Worm (Caenorhabditis elegans) whole organism, mixed stage, embryonic: Measurements from ENCODE around the gene T22H9.1.

Source experiments
- blmp-1 ChIP-seq: fragments of 150-350 bp; optimal IDR thresholded peaks from 2 replicates; lab custom pipeline; 2014; ENCODE audit warnings: missing biosample characterization, missing genetic modification characterization
- elt-1 ChIP-seq: sonication (generic microtip); optimal IDR thresholded peaks from 2 replicates; lab custom pipeline; 2017; ENCODE audit warnings: missing genetic modification characterization, mild to moderate bottlenecking, missing compliant biosample characterization, antibody characterized with exemption, moderate library complexity, borderline replicate concordance; ENCODE audit not compliant: insufficient read depth
- lsy-2 ChIP-seq: fragments of 150-350 bp; optimal IDR thresholded peaks from 2 replicates; lab custom pipeline; 2014; ENCODE audit warnings: missing biosample characterization, missing genetic modification characterization
- ztf-11 ChIP-seq: fragments of 150-350 bp; optimal IDR thresholded peaks from 2 replicates; lab custom pipeline; 2014; ENCODE audit warnings: missing biosample characterization, missing genetic modification characterization

DNA sequence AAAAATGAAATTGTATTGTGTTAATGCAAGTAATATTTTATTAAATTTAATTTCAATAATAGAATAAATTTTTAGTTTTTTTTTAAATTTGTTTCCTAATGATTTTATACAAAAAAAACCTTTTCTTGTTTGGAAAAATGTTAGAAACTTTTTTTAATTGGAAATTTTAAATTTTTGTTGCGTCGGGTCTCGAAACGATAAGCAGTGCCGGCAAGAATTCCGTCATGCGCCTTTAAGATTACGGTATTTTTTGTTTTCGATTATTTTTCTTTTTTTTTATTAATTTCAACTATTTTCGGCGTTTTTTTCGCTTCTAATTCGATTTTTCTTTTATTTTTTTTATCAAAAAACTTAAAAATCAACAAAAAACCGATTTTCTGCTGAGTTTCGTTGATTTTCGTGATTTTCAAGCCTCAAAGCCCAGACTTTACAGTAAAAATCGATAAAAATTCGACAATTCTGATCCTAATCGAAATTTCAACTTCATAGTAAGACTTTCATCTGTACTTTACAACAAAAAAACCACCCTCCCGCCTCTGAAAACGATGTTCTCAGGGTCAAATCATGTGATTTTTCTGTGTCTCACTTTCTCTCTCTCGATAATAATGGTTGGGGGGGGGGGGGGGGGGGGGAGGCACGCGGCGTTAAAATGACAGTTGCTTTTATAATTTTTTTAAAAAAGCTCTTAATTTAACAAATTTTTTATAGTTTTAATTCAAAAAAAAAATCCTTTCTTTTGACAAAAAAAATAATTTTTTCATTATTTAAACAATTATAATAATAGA is 11.8 kb upstream of the T22H9.1 start:
- TF ChIP-seq ztf-11 (tag; lab: Kevin White, UChicago), result no peak
- no peak for TF ChIP-seq lsy-2 (tag; lab: Kevin White, UChicago)
- TF ChIP-seq elt-1 (tag; lab: Kevin White, UChicago), result no peak
- no peak for TF ChIP-seq blmp-1
